Fruit fly (Drosophila melanogaster) whole organism, pupa: Measurements from ENCODE around the gene PIG-U.

Experiments
- CG10348 ChIP-seq: fragments of 200-800 bp; sonication (Bioruptor generic); IDR thresholded peaks from 2 replicates; pipeline ENCODE4 v1.3.6; 2022; ENCODE audit warnings: missing biosample characterization, missing genetic modification characterization
- CG12605 ChIP-seq: fragments of 200-800 bp; sonication (Bioruptor generic); IDR thresholded peaks from 2 replicates; pipeline ENCODE4 v1.3.6; 2022; ENCODE audit warnings: missing biosample characterization, missing genetic modification characterization
- CG13204 ChIP-seq: fragments of 200-800 bp; sonication (Bioruptor generic); optimal IDR thresholded peaks from 2 replicates; lab custom pipeline; 2018; ENCODE audit warnings: missing biosample characterization, mild to moderate bottlenecking, missing genetic modification characterization, moderate library complexity
- CG14655 ChIP-seq: fragments of 200-800 bp; sonication (Bioruptor generic); optimal IDR thresholded peaks from 3 replicates; lab custom pipeline; 2017; ENCODE audit warnings: mild to moderate bottlenecking, missing biosample characterization, missing genetic modification reagents, missing genetic modification characterization
- CG15710 ChIP-seq: fragments of 200-800 bp; sonication (Bioruptor generic); optimal IDR thresholded peaks from 2 replicates; lab custom pipeline; 2018; ENCODE audit warnings: missing biosample characterization, mild to moderate bottlenecking, missing genetic modification characterization, moderate library complexity
- CG17806 ChIP-seq: fragments of 200-800 bp; sonication (Bioruptor generic); optimal IDR thresholded peaks from 2 replicates; lab custom pipeline; 2018; ENCODE audit warnings: missing biosample characterization, mild to moderate bottlenecking, missing genetic modification characterization, moderate library complexity
- CG32121 ChIP-seq: fragments of 200-800 bp; sonication (Bioruptor generic); IDR thresholded peaks from 2 replicates; pipeline ENCODE4 v1.3.6; 2022; ENCODE audit warnings: missing biosample characterization, missing genetic modification characterization
- CG34367 ChIP-seq: fragments of 200-800 bp; sonication (Bioruptor generic); optimal IDR thresholded peaks from 2 replicates; lab custom pipeline; 2018; ENCODE audit warnings: missing biosample characterization, mild to moderate bottlenecking, missing genetic modification characterization
- CG4496 ChIP-seq: fragments of 200-800 bp; sonication (Bioruptor generic); IDR thresholded peaks from 3 replicates; pipeline ENCODE4 v1.3.6; 2022; ENCODE audit warnings: missing biosample characterization, missing genetic modification characterization
- CG8159 ChIP-seq: fragments of 200-800 bp; sonication (Bioruptor generic); optimal IDR thresholded peaks from 3 replicates; lab custom pipeline; 2018; ENCODE audit warnings: missing biosample characterization, mild to moderate bottlenecking, missing genetic modification characterization, moderate library complexity
- CG8301 ChIP-seq: fragments of 200-800 bp; sonication (Bioruptor generic); optimal IDR thresholded peaks from 2 replicates; lab custom pipeline; 2018; ENCODE audit warnings: missing biosample characterization, mild to moderate bottlenecking, missing genetic modification characterization
- CG9948 ChIP-seq: fragments of 200-800 bp; sonication (Bioruptor generic); optimal IDR thresholded peaks from 2 replicates; lab custom pipeline; 2018; ENCODE audit warnings: missing biosample characterization, mild to moderate bottlenecking, missing genetic modification characterization, moderate library complexity
- D1 ChIP-seq: fragments of 200-800 bp; sonication (Bioruptor generic); optimal IDR thresholded peaks from 2 replicates; lab custom pipeline; 2018; ENCODE audit warnings: missing biosample characterization, mild to moderate bottlenecking, missing genetic modification characterization, moderate library complexity
- EcR ChIP-seq: fragments of 200-800 bp; sonication (Bioruptor generic); optimal IDR thresholded peaks from 3 replicates; lab custom pipeline; 2019; ENCODE audit warnings: missing biosample characterization, missing genetic modification characterization, mild to moderate bottlenecking, moderate library complexity, missing genetic modification reagents
- Ets98B ChIP-seq: fragments of 200-800 bp; sonication (Bioruptor generic); IDR thresholded peaks from 2 replicates; pipeline ENCODE4 v1.3.6; 2022; ENCODE audit warnings: missing biosample characterization, missing genetic modification characterization
- Pif1A ChIP-seq: fragments of 200-800 bp; sonication (Bioruptor generic); optimal IDR thresholded peaks from 3 replicates; lab custom pipeline; 2016; ENCODE audit warnings: missing biosample characterization, missing genetic modification characterization
- Pif1B ChIP-seq: fragments of 200-800 bp; sonication (Bioruptor generic); optimal IDR thresholded peaks from 3 replicates; lab custom pipeline; 2016; ENCODE audit warnings: missing biosample characterization, missing genetic modification characterization
- Snoo ChIP-seq: fragments of 200-800 bp; sonication (Bioruptor generic); optimal IDR thresholded peaks from 3 replicates; lab custom pipeline; 2017; ENCODE audit warnings: missing biosample characterization, mild to moderate bottlenecking, missing genetic modification characterization, inconsistent platforms
- fd96Ca ChIP-seq: fragments of 200-800 bp; sonication (Bioruptor generic); IDR thresholded peaks from 3 replicates; pipeline ENCODE4 v1.3.6; 2022; ENCODE audit warnings: missing biosample characterization, missing genetic modification characterization
- gl ChIP-seq: fragments of 200-800 bp; sonication (Bioruptor generic); optimal IDR thresholded peaks from 2 replicates; lab custom pipeline; 2018; ENCODE audit warnings: missing biosample characterization, mild to moderate bottlenecking, missing genetic modification characterization
- rn ChIP-seq: fragments of 200-800 bp; sonication (Bioruptor generic); IDR thresholded peaks from 2 replicates; pipeline ENCODE4 v1.3.6; 2022; ENCODE audit warnings: missing biosample characterization, missing genetic modification characterization

PIG-U gene

DNA sequence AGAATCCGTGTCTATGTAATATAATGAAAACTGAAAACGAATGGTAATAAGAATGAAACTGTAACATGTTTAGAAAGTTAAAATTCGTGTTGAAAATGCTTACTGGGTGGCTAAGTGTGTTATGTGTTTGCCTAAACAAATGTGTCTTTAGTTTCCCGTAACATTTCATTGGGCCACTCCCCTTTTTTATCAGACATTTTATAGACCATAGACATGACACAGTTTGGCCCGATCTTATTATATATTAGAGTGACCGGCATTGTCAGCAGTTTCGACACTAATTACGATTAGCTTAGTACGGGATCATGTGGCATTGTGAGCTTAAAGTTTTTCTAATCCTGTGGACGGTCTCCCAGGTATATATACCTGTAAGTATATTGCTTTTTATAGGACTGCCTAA lies 37.8 kb upstream of the PIG-U start, which contains the start of gene CheA29a:
Gene CheA29a, plus strand, starts transcription at position 301 of the 400 bp plus-strand sequence.
- TF ChIP-seq CG32121 (no peak), Pif1A (no peak), CG10348 (GFP tag; lab: Robert Waterston, UW) (no peak), fd96Ca (GFP tag; lab: Robert Waterston, UW) (no peak), CG4496 (GFP tag; lab: Robert Waterston, UW) (no peak), CG17806 (tag; lab: Kevin White, UChicago) (no peak), CG9948 (tag; lab: Kevin White, UChicago) (no peak), CG12605 (no peak), Ets98B (GFP tag; lab: Robert Waterston, UW) (no peak), CG14655 (GFP tag; lab: Kevin White, UChicago) (no peak), Snoo (no peak), gl (tag; lab: Kevin White, UChicago) (no peak), EcR (GFP tag; lab: Kevin White, UChicago) (no peak), CG8301 (tag; lab: Kevin White, UChicago) (no peak), CG13204 (GFP tag; lab: Kevin White, UChicago) (no peak), CG15710 (tag; lab: Kevin White, UChicago) (no peak)

DNA sequence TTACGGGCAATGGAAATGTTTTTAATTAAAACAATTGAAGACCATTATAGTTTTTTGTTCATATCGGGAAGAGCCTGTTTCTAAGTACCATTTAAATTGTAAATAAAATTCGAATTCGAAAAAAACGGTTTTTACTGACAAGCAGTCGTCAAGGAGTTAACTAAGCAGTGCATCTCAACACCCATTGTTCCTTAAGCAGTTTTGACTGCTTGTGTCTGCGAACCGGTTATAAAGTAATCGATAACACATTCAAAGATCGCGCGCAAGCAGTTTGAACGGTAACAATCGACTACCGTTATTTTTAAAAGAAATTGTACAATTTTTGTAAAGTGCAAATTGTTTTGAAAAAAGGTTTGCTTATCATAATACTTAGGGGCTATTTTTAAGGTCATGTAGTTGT lies 36.9 kb upstream of the PIG-U start:
- TF ChIP-seq EcR (GFP tag; lab: Kevin White, UChicago): no peak
- no peak for TF ChIP-seq Ets98B (GFP tag; lab: Robert Waterston, UW)
- TF ChIP-seq gl (tag; lab: Kevin White, UChicago): no peak

DNA sequence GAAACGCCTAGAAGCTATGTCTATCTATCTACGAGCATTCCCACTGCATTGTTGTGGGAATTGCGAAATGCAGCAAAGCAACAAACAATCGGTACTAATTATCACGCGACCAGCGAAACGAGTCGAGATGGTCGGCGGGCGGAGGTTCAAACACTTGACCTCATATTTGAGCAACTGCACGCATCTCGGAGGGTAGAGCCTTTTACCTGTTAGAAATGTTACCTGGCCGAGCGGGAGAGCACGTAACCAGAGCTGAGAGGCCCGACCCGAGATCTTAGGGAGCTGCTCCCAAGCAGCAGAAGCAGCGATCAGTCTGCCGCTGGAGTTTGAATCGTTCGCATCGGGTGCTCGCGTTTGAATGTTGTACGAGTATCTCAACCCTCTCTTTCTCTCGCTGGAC lies 36.5 kb upstream of the PIG-U start:
- TF ChIP-seq CG32121 (no peak), CG8301 (tag; lab: Kevin White, UChicago) (no peak), CG14655 (GFP tag; lab: Kevin White, UChicago) (no peak)

DNA sequence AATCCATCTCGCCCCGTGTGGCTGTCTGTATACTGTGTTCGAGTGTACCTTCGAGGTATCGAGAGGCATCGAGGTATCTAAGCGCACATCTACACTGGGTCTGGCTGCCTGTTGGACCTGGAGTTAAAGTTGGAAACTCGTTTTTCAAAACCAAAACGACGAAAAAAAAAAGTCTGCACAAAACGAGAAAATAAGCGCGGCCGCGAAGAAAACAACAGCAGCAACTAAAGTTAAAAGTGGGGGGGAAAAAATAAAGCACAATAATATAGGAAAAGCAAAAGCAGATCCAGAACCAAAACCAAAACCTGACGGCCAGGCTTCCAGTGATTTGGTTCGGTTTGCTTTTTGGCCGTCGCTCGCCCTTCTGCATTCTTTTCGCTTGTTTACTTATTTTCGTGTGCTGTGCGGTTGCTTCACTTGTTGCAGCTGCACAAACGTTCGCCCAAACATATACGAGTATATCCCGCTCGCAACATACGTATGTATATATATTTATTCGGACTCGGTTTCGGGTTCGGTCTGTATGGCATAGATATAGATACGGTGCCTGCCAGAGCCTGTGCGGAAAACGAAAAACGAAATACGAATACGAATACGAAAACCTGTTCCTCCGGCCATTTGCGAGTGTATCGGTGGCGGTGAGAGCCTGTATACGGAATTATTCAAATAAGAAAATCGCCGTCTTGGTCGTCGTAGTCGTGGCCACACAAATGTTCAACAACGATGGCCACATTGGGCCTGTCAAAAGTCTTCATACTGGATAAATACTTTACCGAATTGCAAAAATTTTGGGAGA lies 35.8 kb upstream of the PIG-U start:
- TF ChIP-seq CG34367 (tag; lab: Kevin White, UChicago) (peak; percentile 91), CG9948 (tag; lab: Kevin White, UChicago) (peak; percentile 88), CG4496 (GFP tag; lab: Robert Waterston, UW) (peak; percentile 87), CG14655 (GFP tag; lab: Kevin White, UChicago) (no peak), CG8301 (tag; lab: Kevin White, UChicago) (peak; percentile 72), CG15710 (tag; lab: Kevin White, UChicago) (peak; percentile 89), CG12605 (peak; percentile 95), gl (tag; lab: Kevin White, UChicago) (peak; percentile 98), fd96Ca (GFP tag; lab: Robert Waterston, UW) (peak; percentile 83), CG32121 (no peak), Snoo (peak; percentile 61), Pif1A (peak; percentile 93), EcR (GFP tag; lab: Kevin White, UChicago) (peak; percentile 53), D1 (tag; lab: Kevin White, UChicago) (peak; percentile 91), CG17806 (tag; lab: Kevin White, UChicago) (peak; percentile 90), CG8159 (tag; lab: Kevin White, UChicago) (peak; percentile 87), Pif1B (GFP tag; lab: Kevin White, UChicago) (peak; percentile 93), CG10348 (GFP tag; lab: Robert Waterston, UW) (no peak), rn (peak; percentile 51; the same call in 1 of the 2 replicates), CG13204 (GFP tag; lab: Kevin White, UChicago) (peak; percentile 97), Ets98B (GFP tag; lab: Robert Waterston, UW) (peak; percentile 75)

DNA sequence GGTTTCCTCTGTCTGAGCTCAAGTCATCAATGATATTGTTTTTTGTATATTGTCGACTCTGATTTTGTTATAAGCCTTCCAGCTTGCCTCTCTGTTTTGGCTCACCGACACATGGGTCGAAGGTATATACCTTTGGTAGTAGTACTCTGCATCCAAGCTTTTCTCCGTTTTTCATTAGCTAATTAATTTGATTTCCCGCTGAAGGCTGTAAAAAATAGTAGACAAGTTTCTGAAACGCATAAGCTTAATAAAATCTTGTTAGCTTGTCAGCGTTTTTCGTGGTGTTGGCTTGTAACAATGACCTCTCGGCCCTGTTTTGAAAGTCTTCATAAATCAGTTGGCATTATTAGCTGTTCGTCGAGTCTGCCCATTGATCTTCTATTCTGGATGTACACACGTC lies 34.1 kb upstream of the PIG-U start:
- TF ChIP-seq rn (no peak), CG15710 (tag; lab: Kevin White, UChicago) (no peak), CG9948 (tag; lab: Kevin White, UChicago) (no peak), D1 (tag; lab: Kevin White, UChicago) (no peak), CG17806 (tag; lab: Kevin White, UChicago) (no peak), Pif1A (no peak), CG14655 (GFP tag; lab: Kevin White, UChicago) (no peak), fd96Ca (GFP tag; lab: Robert Waterston, UW) (no peak), CG10348 (GFP tag; lab: Robert Waterston, UW) (no peak), Ets98B (GFP tag; lab: Robert Waterston, UW) (no peak), CG34367 (tag; lab: Kevin White, UChicago) (no peak), Snoo (no peak), CG12605 (no peak), CG13204 (GFP tag; lab: Kevin White, UChicago) (no peak), CG4496 (GFP tag; lab: Robert Waterston, UW) (no peak), Pif1B (GFP tag; lab: Kevin White, UChicago) (no peak), CG8159 (tag; lab: Kevin White, UChicago) (no peak), gl (tag; lab: Kevin White, UChicago) (no peak), CG8301 (tag; lab: Kevin White, UChicago) (no peak)
